Fruit fly (Drosophila melanogaster) whole organism, embryonic: ENCODE results near the gene CG14095.

Source experiments
- Aef1 ChIP-seq: fragments of 200-800 bp; sonication (Bioruptor generic); IDR thresholded peaks from 3 replicates; pipeline ENCODE4 v1.3.6; 2022; ENCODE audit warnings: missing biosample characterization, missing genetic modification characterization
- CG10462 ChIP-seq: fragments of 200-800 bp; sonication (Bioruptor generic); optimal IDR thresholded peaks from 2 replicates; lab custom pipeline; 2016; ENCODE audit warnings: missing biosample characterization, missing genetic modification characterization
- CG13424 ChIP-seq: fragments of 200-800 bp; sonication (Bioruptor generic); optimal IDR thresholded peaks from 2 replicates; lab custom pipeline; 2019; ENCODE audit warnings: missing biosample characterization, mild to moderate bottlenecking, missing genetic modification characterization, moderate library complexity
- CG13775 ChIP-seq: fragments of 200-800 bp; sonication (Bioruptor generic); optimal IDR thresholded peaks from 3 replicates; lab custom pipeline; 2017; ENCODE audit warnings: missing biosample characterization, mild to moderate bottlenecking, missing genetic modification characterization
- CG14441 ChIP-seq: fragments of 200-800 bp; sonication (Bioruptor generic); IDR thresholded peaks from 2 replicates; pipeline ENCODE4 v1.3.6; 2022; ENCODE audit warnings: missing biosample characterization, missing genetic modification characterization
- CG14710 ChIP-seq: fragments of 200-800 bp; sonication (Bioruptor generic); optimal IDR thresholded peaks from 3 replicates; lab custom pipeline; 2019; ENCODE audit warnings: missing biosample characterization, mild to moderate bottlenecking, missing genetic modification characterization, moderate library complexity
- CG16813 ChIP-seq: fragments of 200-800 bp; sonication (Bioruptor generic); IDR thresholded peaks from 3 replicates; pipeline ENCODE4 v1.3.6; 2022; ENCODE audit warnings: missing biosample characterization, missing genetic modification characterization; ENCODE audit not compliant: partially characterized antibody
- CG2116 ChIP-seq: fragments of 200-800 bp; sonication (Bioruptor generic); optimal IDR thresholded peaks from 3 replicates; lab custom pipeline; 2018; ENCODE audit warnings: missing biosample characterization, mild to moderate bottlenecking, missing genetic modification characterization
- CG2712 ChIP-seq: fragments of 200-800 bp; optimal IDR thresholded peaks from 3 replicates; lab custom pipeline; 2019; ENCODE audit warnings: missing biosample characterization, mild to moderate bottlenecking, missing genetic modification characterization, moderate library complexity
- CG2875 ChIP-seq: fragments of 200-800 bp; sonication (Bioruptor generic); optimal IDR thresholded peaks from 2 replicates; lab custom pipeline; 2017; ENCODE audit warnings: missing biosample characterization, mild to moderate bottlenecking, missing genetic modification characterization, missing genetic modification reagents
- CG34422 ChIP-seq: fragments of 200-800 bp; sonication (Bioruptor generic); IDR thresholded peaks from 3 replicates; pipeline ENCODE4 v1.3.6; 2022; ENCODE audit warnings: missing biosample characterization, missing genetic modification characterization
- CG4404 ChIP-seq: fragments of 200-800 bp; sonication (Bioruptor generic); IDR thresholded peaks from 2 replicates; pipeline ENCODE4 v1.3.6; 2022; ENCODE audit warnings: missing biosample characterization, missing genetic modification characterization
- CG7745 ChIP-seq: fragments of 200-800 bp; sonication (Bioruptor generic); optimal IDR thresholded peaks from 2 replicates; lab custom pipeline; 2018; ENCODE audit warnings: missing biosample characterization, mild to moderate bottlenecking, missing genetic modification characterization, moderate library complexity
- CG8924 ChIP-seq: fragments of 200-800 bp; optimal IDR thresholded peaks from 3 replicates; lab custom pipeline; 2019; ENCODE audit warnings: missing biosample characterization, mild to moderate bottlenecking, missing genetic modification characterization, moderate library complexity
- CG9727 ChIP-seq: fragments of 200-800 bp; sonication (Bioruptor generic); optimal IDR thresholded peaks from 3 replicates; lab custom pipeline; 2017; ENCODE audit warnings: missing biosample characterization, mild to moderate bottlenecking, missing genetic modification characterization
- CG9817 ChIP-seq: fragments of 200-800 bp; sonication (Bioruptor generic); optimal IDR thresholded peaks from 2 replicates; lab custom pipeline; 2018; ENCODE audit warnings: missing biosample characterization, mild to moderate bottlenecking, missing genetic modification characterization, moderate library complexity
- CG9932 ChIP-seq: fragments of 200-800 bp; sonication (Bioruptor generic); IDR thresholded peaks from 2 replicates; pipeline ENCODE4 v1.3.6; 2022; ENCODE audit warnings: missing biosample characterization, missing genetic modification characterization
- CHES-1-like ChIP-seq: fragments of 200-800 bp; sonication (Bioruptor generic); optimal IDR thresholded peaks from 2 replicates; lab custom pipeline; 2016; ENCODE audit warnings: missing biosample characterization, missing genetic modification characterization
- D19A ChIP-seq: fragments of 200-800 bp; optimal IDR thresholded peaks from 3 replicates; lab custom pipeline; 2019; ENCODE audit warnings: missing biosample characterization, mild to moderate bottlenecking, missing genetic modification characterization, moderate library complexity
- Doc3 ChIP-seq: fragments of 200-800 bp; sonication (Bioruptor generic); IDR thresholded peaks from 3 replicates; pipeline ENCODE4 v1.3.6; 2022; ENCODE audit warnings: missing biosample characterization, missing genetic modification characterization; ENCODE audit not compliant: partially characterized antibody
- Dref ChIP-seq: fragments of 200-800 bp; sonication (Bioruptor generic); IDR thresholded peaks from 2 replicates; pipeline ENCODE4 v1.3.6; 2022; ENCODE audit warnings: missing biosample characterization, missing genetic modification characterization
- E2f1 ChIP-seq: fragments of 200-800 bp; sonication (Bioruptor generic); IDR thresholded peaks from 2 replicates; pipeline ENCODE4 v1.3.6; 2022; ENCODE audit warnings: missing biosample characterization, missing genetic modification characterization
- Eip74EF ChIP-seq, 2 experiments: fragments of 200-800 bp in 1 of 2; fragments of >200 bp in 1 of 2; sonication (Bioruptor generic) in 1 of 2; optimal IDR thresholded peaks; 2 replicates each; lab custom pipeline; 2017 to 2019; ENCODE audit warnings: missing biosample characterization in 2 of 2, missing genetic modification characterization in 2 of 2, mild to moderate bottlenecking in 1 of 2, moderate library complexity in 1 of 2
- HLH54F ChIP-seq: fragments of 200-800 bp; sonication (Bioruptor generic); optimal IDR thresholded peaks from 3 replicates; lab custom pipeline; 2016; ENCODE audit warnings: missing biosample characterization, missing genetic modification characterization
- Hand ChIP-seq: fragments of 200-800 bp; sonication (Bioruptor generic); optimal IDR thresholded peaks from 2 replicates; lab custom pipeline; 2017; ENCODE audit warnings: mild to moderate bottlenecking, missing biosample characterization, missing genetic modification reagents, missing genetic modification characterization
- Hr3 ChIP-seq: fragments of 200-800 bp; sonication (Bioruptor generic); optimal IDR thresholded peaks from 3 replicates; lab custom pipeline; 2016; ENCODE audit warnings: missing biosample characterization, missing genetic modification characterization
- MESR4 ChIP-seq: fragments of 200-800 bp; sonication (Bioruptor generic); optimal IDR thresholded peaks from 2 replicates; lab custom pipeline; 2018; ENCODE audit warnings: missing biosample characterization, mild to moderate bottlenecking, missing genetic modification characterization, moderate library complexity
- Neu2 ChIP-seq: fragments of 200-800 bp; sonication (Bioruptor generic); optimal IDR thresholded peaks from 3 replicates; lab custom pipeline; 2016; ENCODE audit warnings: missing biosample characterization, missing genetic modification characterization, borderline replicate concordance
- Pdp1 ChIP-seq, 2 experiments: fragments of 200-800 bp; sonication (Bioruptor generic); optimal IDR thresholded peaks; 3 replicates each; lab custom pipeline; 2016; ENCODE audit warnings: missing biosample characterization in 2 of 2, missing genetic modification characterization in 2 of 2, mild to moderate bottlenecking in 1 of 2, moderate library complexity in 1 of 2
- Rfx ChIP-seq: fragments of 200-800 bp; sonication (Bioruptor generic); IDR thresholded peaks from 2 replicates; pipeline ENCODE4 v1.3.6; 2022; ENCODE audit warnings: missing biosample characterization, missing genetic modification characterization
- Scr ChIP-seq: fragments of 200-800 bp; sonication (Bioruptor generic); IDR thresholded peaks from 2 replicates; pipeline ENCODE4 v1.3.6; 2022; ENCODE audit warnings: missing biosample characterization, missing genetic modification characterization; ENCODE audit not compliant: partially characterized antibody
- YL-1 ChIP-seq: fragments of 200-800 bp; sonication (Bioruptor generic); optimal IDR thresholded peaks from 3 replicates; lab custom pipeline; 2017; ENCODE audit warnings: missing biosample characterization, mild to moderate bottlenecking, missing genetic modification characterization
- amos ChIP-seq: fragments of 200-800 bp; sonication (Bioruptor generic); IDR thresholded peaks from 2 replicates; pipeline ENCODE4 v1.3.6; 2022; ENCODE audit warnings: missing biosample characterization, missing genetic modification characterization; ENCODE audit not compliant: partially characterized antibody
- dmrt11E ChIP-seq: fragments of 200-800 bp; sonication (Bioruptor generic); optimal IDR thresholded peaks from 3 replicates; lab custom pipeline; 2018; ENCODE audit warnings: missing biosample characterization, mild to moderate bottlenecking, missing genetic modification characterization, moderate library complexity
- gfzf ChIP-seq: fragments of 200-800 bp; sonication (Bioruptor generic); optimal IDR thresholded peaks from 2 replicates; lab custom pipeline; 2016; ENCODE audit warnings: missing biosample characterization, mild to moderate bottlenecking, missing genetic modification characterization, moderate library complexity
- kah ChIP-seq: fragments of 200-800 bp; sonication (Bioruptor generic); optimal IDR thresholded peaks from 2 replicates; lab custom pipeline; 2018; ENCODE audit warnings: missing biosample characterization, mild to moderate bottlenecking, missing genetic modification characterization
- mam ChIP-seq: fragments of 200-800 bp; sonication (Bioruptor generic); optimal IDR thresholded peaks from 3 replicates; lab custom pipeline; 2016; ENCODE audit warnings: missing biosample characterization, missing genetic modification characterization
- onecut ChIP-seq: fragments of 200-800 bp; sonication (Bioruptor generic); IDR thresholded peaks from 2 replicates; pipeline ENCODE4 v1.3.6; 2022; ENCODE audit warnings: missing biosample characterization, missing genetic modification characterization
- prd ChIP-seq, 3 experiments: fragments of >200 bp in 2 of 3; fragments of 200-800 bp in 1 of 3; sonication (Bioruptor generic) in 1 of 3; optimal IDR thresholded peaks in 2 of 3; IDR thresholded peaks in 1 of 3; 2 replicates in 2 of 3; 3 replicates in 1 of 3; pipeline versions ENCODE4 v1.3.6 to Lab custom; 2017 to 2022; ENCODE audit warnings: missing biosample characterization in 1 of 3, missing genetic modification characterization in 1 of 3
- rib ChIP-seq: fragments of 200-800 bp; sonication (Bioruptor generic); IDR thresholded peaks from 2 replicates; pipeline ENCODE4 v1.3.6; 2022; ENCODE audit warnings: missing biosample characterization, missing genetic modification characterization
- sc ChIP-seq, 3 experiments: fragments of >200 bp in 2 of 3; fragments of 200-800 bp in 1 of 3; sonication (Bioruptor generic) in 1 of 3; optimal IDR thresholded peaks; 2 replicates in 2 of 3; 3 replicates in 1 of 3; lab custom pipeline; 2017; ENCODE audit warnings: mild to moderate bottlenecking in 1 of 3, missing biosample characterization in 1 of 3, missing genetic modification characterization in 1 of 3, missing genetic modification reagents in 1 of 3
- sqz ChIP-seq: fragments of 200-800 bp; sonication (Bioruptor generic); optimal IDR thresholded peaks from 3 replicates; lab custom pipeline; 2018; ENCODE audit warnings: missing biosample characterization, mild to moderate bottlenecking, missing genetic modification characterization
- tap ChIP-seq: fragments of 200-800 bp; optimal IDR thresholded peaks from 3 replicates; lab custom pipeline; 2019; ENCODE audit warnings: missing biosample characterization, mild to moderate bottlenecking, missing genetic modification characterization, moderate library complexity
- tx ChIP-seq: fragments of 200-800 bp; sonication (Bioruptor generic); optimal IDR thresholded peaks from 2 replicates; lab custom pipeline; 2016; ENCODE audit warnings: missing biosample characterization, missing genetic modification characterization
- vnd ChIP-seq: fragments of 200-800 bp; sonication (Bioruptor generic); IDR thresholded peaks from 3 replicates; pipeline ENCODE4 v1.3.6; 2022; ENCODE audit warnings: missing biosample characterization, missing genetic modification characterization; ENCODE audit not compliant: partially characterized antibody

CG14095 gene

dm6 chr3L:19446394-19447349 is 17.9 kb downstream of the CG14095 start, which contains the start of the genes CG33062 and Chd3 (continued):
- TF ChIP-seq CG16813 (GFP tag; lab: Robert Waterston, UW) (peak; percentile 67), CG4404 (peak; percentile 49; the same call in 1 of the 2 replicates), HLH54F (GFP tag; lab: Kevin White, UChicago) (no peak), dmrt11E (tag; lab: Kevin White, UChicago) (peak; percentile 55), tap (no peak), Eip74EF (GFP tag; optimal IDR thresholded peaks at IDR 0.05; lab: Kevin White, UChicago) (peak in 1 of 2 experiments; percentile 32), CG9727 (GFP tag; lab: Kevin White, UChicago) (peak; percentile 19), Hand (GFP tag; lab: Kevin White, UChicago) (no peak), CG2116 (peak; percentile 4), CG34422 (0 out of 3 replicates have a peak, but pooled peaks have one; percentile 32), kah (no peak), CG2875 (GFP tag; lab: Kevin White, UChicago) (no peak), CG9932 (peak; percentile 52; the same call in 1 of the 2 replicates), MESR4 (GFP tag; lab: Kevin White, UChicago) (no peak), Pdp1 (GFP tag; optimal IDR thresholded peaks at IDR 0.05; lab: Kevin White, UChicago) (no peak), prd (optimal IDR thresholded peaks at IDR 0.05; lab: Kevin White, UChicago) (no peak), prd (GFP tag; IDR thresholded peaks at IDR 0.05; lab: Robert Waterston, UW) (peak; percentile 32; the same call in 1 of the 3 replicates), mam (GFP tag; lab: Kevin White, UChicago) (no peak), CHES-1-like (GFP tag; lab: Kevin White, UChicago) (no peak), gfzf (GFP tag; lab: Kevin White, UChicago) (peak; percentile 36), CG7745 (tag; lab: Kevin White, UChicago) (no peak), Rfx (GFP tag; lab: Robert Waterston, UW) (peak; percentile 36; the same call in 1 of the 2 replicates), vnd (GFP tag; lab: Robert Waterston, UW) (peak; percentile 27; the same call in 2 of the 3 replicates), CG2712 (tag; lab: Kevin White, UChicago) (peak; percentile 53), sqz (GFP tag; lab: Kevin White, UChicago) (no peak), D19A (tag; lab: Kevin White, UChicago) (peak; percentile 36), CG10462 (GFP tag; lab: Kevin White, UChicago) (no peak), Hr3 (GFP tag; lab: Kevin White, UChicago) (peak; percentile 6), E2f1 (GFP tag; lab: Robert Waterston, UW) (no peak), tx (no peak), Dref (GFP tag; lab: Robert Waterston, UW) (peak; percentile 58), CG13775 (GFP tag; lab: Kevin White, UChicago) (peak; percentile 56), CG8924 (tag; lab: Kevin White, UChicago) (no peak), Scr (GFP tag; lab: Robert Waterston, UW) (peak; percentile 54; the same call in 1 of the 2 replicates), CG9817 (tag; lab: Kevin White, UChicago) (peak; percentile 23), YL-1 (peak; percentile 2), Doc3 (GFP tag; lab: Robert Waterston, UW) (no peak), CG13424 (tag; lab: Kevin White, UChicago) (peak; percentile 23), onecut (GFP tag; lab: Robert Waterston, UW) (no peak), amos (peak; percentile 39; the same call in 1 of the 2 replicates), sc (optimal IDR thresholded peaks at IDR 0.05; lab: Kevin White, UChicago) (no peak), sc (GFP tag; optimal IDR thresholded peaks at IDR 0.05; lab: Kevin White, UChicago) (no peak), CG14441 (GFP tag; lab: Robert Waterston, UW) (0 out of 2 replicates have a peak, but pooled peaks have one; percentile 14), Aef1 (GFP tag; lab: Robert Waterston, UW) (peak; percentile 17; the same call in 1 of the 3 replicates), CG14710 (tag; lab: Kevin White, UChicago) (peak; percentile 60), rib (GFP tag; lab: Robert Waterston, UW) (no peak), Neu2 (GFP tag; lab: Kevin White, UChicago) (no peak)
